Worm (Caenorhabditis elegans): ENCODE results near the gene kin-2.

kin-2 gene

DNA sequence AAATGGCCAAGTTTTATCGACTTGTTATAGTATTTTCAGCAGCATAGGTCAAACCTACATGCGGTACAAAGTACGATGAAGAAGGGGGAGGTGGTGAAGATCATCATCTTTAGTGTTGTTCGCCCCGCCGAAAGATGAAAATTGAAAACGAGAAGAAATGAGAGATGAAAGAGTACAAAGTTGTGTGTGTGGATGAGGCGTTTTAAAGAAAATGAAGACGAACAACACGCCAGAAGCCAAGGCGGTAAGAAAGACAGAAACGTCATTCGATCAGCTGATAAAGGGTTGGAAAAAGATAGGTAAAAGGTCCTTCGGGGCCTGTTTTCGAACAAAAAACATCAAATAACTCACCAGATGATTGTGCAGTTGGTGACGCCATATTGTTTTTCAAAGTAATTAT is 33.7 kb downstream of the kin-2 start:
- no peak for TF ChIP-seq unc-62 (GFP tag; optimal IDR thresholded peaks at IDR 0.05)

DNA sequence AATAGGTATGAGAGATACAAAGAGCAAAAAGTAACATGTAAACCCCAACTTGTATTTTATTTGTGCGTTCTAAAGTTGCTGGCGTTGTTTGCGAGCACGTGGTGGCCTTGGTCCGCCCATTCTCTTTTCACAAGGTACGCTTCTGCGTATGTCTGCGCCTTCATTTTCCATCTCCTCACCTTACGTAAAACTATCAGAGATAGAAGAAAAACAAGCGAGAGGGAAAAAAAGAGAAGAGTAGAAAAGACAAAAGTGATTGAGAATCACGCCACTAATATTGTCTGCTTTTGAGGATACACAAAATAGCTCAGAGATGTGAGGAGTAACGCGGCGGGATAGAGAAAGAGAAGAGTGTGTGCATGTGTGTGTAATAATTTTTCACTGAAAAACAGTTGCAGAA is 35.5 kb downstream of the kin-2 start:
- TF ChIP-seq unc-62 (GFP tag; optimal IDR thresholded peaks at IDR 0.05): no peak

- no peak for TF ChIP-seq unc-62 (GFP tag; optimal IDR thresholded peaks at IDR 0.05)
Measured at ce11 chrX:5941325-5941724, 36.3 kb downstream of the kin-2 start.

DNA sequence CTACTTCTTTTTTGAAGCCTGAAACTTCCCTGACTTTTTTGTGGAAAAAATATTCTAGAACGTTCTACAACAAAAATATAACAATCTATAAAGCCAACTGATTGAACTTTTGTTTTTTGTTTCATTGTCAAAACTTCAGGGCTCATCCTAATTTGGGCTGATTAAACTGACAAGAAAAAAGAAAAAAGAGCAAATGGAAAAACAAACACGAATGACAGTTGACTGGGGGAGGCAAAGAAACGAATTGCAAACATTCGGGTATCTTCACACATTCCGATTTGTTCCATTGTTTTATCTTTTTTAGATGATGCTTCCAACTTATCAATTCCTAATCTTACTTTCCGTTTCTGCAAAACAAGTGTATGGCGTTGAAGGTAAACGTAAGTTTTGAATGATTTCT is 42.2 kb downstream of the kin-2 start, which contains the start of gene C46F4.3:
C46F4.3 (plus strand) TSS at position 301 of the 400 bp plus-strand sequence.
- no peak for TF ChIP-seq unc-62 (GFP tag; optimal IDR thresholded peaks at IDR 0.05)

DNA sequence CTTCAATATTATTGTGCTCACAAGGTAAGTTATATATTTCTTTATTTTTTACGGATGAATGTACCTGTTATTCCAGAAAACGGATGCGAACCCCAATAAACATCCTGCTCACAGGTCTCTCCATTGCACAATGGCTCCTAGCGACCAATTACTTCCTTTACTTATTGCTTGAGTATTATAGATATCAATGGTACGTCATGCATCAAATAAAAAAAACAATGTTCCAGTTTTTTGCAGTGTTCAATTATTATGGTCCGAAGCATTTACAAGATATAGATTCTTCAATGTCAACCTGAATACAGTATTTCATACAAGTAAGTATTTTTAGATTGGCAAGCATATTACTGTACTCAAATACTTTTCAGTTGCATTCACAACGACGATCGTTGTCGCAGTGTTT is 44.7 kb downstream of the kin-2 start:
- TF ChIP-seq unc-62 (GFP tag; optimal IDR thresholded peaks at IDR 0.05): no peak

- no peak for TF ChIP-seq unc-62 (GFP tag; optimal IDR thresholded peaks at IDR 0.05)
Measured at ce11 chrX:5930822-5931221, 46.8 kb downstream of the kin-2 start, which contains the start of gene egl-6. Gene egl-6 (plus strand): TSS chrX:5931122.

DNA sequence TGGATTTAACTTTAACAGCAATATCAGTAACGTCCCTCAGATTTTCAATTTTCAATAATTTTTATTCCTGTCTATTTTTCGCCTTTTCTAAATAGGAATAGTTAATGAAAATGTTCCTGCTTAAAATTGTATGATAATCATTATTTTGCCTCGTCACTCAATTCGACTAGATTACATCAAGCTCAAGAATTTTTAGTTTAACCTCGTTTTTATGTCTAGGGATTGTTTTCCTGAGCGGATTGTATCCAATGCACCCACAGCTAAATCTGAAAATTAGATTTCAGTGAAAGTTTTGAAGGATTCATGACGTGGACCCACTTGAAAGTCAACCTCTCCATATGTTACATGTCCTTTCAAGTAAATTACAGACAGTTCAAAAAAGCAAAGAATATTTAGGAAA is 54.0 kb downstream of the kin-2 start:
- no peak for TF ChIP-seq unc-62 (GFP tag; optimal IDR thresholded peaks at IDR 0.05)

Data from whole organism, dauer.